Fruit fly (Drosophila melanogaster) whole organism, pupa: ENCODE data around the gene RASSF8.

Source experiments
- CG10348 ChIP-seq: fragments of 200-800 bp; sonication (Bioruptor generic); IDR thresholded peaks from 2 replicates; pipeline ENCODE4 v1.3.6; 2022; ENCODE audit warnings: missing biosample characterization, missing genetic modification characterization
- CG13204 ChIP-seq: fragments of 200-800 bp; sonication (Bioruptor generic); optimal IDR thresholded peaks from 2 replicates; lab custom pipeline; 2018; ENCODE audit warnings: missing biosample characterization, mild to moderate bottlenecking, missing genetic modification characterization, moderate library complexity
- CG14655 ChIP-seq: fragments of 200-800 bp; sonication (Bioruptor generic); optimal IDR thresholded peaks from 3 replicates; lab custom pipeline; 2017; ENCODE audit warnings: mild to moderate bottlenecking, missing biosample characterization, missing genetic modification reagents, missing genetic modification characterization
- CG15710 ChIP-seq: fragments of 200-800 bp; sonication (Bioruptor generic); optimal IDR thresholded peaks from 2 replicates; lab custom pipeline; 2018; ENCODE audit warnings: missing biosample characterization, mild to moderate bottlenecking, missing genetic modification characterization, moderate library complexity
- CG17806 ChIP-seq: fragments of 200-800 bp; sonication (Bioruptor generic); optimal IDR thresholded peaks from 2 replicates; lab custom pipeline; 2018; ENCODE audit warnings: missing biosample characterization, mild to moderate bottlenecking, missing genetic modification characterization, moderate library complexity
- CG32121 ChIP-seq: fragments of 200-800 bp; sonication (Bioruptor generic); IDR thresholded peaks from 2 replicates; pipeline ENCODE4 v1.3.6; 2022; ENCODE audit warnings: missing biosample characterization, missing genetic modification characterization
- CG4496 ChIP-seq: fragments of 200-800 bp; sonication (Bioruptor generic); IDR thresholded peaks from 3 replicates; pipeline ENCODE4 v1.3.6; 2022; ENCODE audit warnings: missing biosample characterization, missing genetic modification characterization
- CG8301 ChIP-seq: fragments of 200-800 bp; sonication (Bioruptor generic); optimal IDR thresholded peaks from 2 replicates; lab custom pipeline; 2018; ENCODE audit warnings: missing biosample characterization, mild to moderate bottlenecking, missing genetic modification characterization
- CG9948 ChIP-seq: fragments of 200-800 bp; sonication (Bioruptor generic); optimal IDR thresholded peaks from 2 replicates; lab custom pipeline; 2018; ENCODE audit warnings: missing biosample characterization, mild to moderate bottlenecking, missing genetic modification characterization, moderate library complexity
- EcR ChIP-seq: fragments of 200-800 bp; sonication (Bioruptor generic); optimal IDR thresholded peaks from 3 replicates; lab custom pipeline; 2019; ENCODE audit warnings: missing biosample characterization, missing genetic modification characterization, mild to moderate bottlenecking, moderate library complexity, missing genetic modification reagents
- Ets98B ChIP-seq: fragments of 200-800 bp; sonication (Bioruptor generic); IDR thresholded peaks from 2 replicates; pipeline ENCODE4 v1.3.6; 2022; ENCODE audit warnings: missing biosample characterization, missing genetic modification characterization
- Snoo ChIP-seq: fragments of 200-800 bp; sonication (Bioruptor generic); optimal IDR thresholded peaks from 3 replicates; lab custom pipeline; 2017; ENCODE audit warnings: missing biosample characterization, mild to moderate bottlenecking, missing genetic modification characterization, inconsistent platforms
- fd96Ca ChIP-seq: fragments of 200-800 bp; sonication (Bioruptor generic); IDR thresholded peaks from 3 replicates; pipeline ENCODE4 v1.3.6; 2022; ENCODE audit warnings: missing biosample characterization, missing genetic modification characterization
- rn ChIP-seq: fragments of 200-800 bp; sonication (Bioruptor generic); IDR thresholded peaks from 2 replicates; pipeline ENCODE4 v1.3.6; 2022; ENCODE audit warnings: missing biosample characterization, missing genetic modification characterization

dm6 chr3R:25638961-25639360, 22.6 kb upstream of the RASSF8 start:
- TF ChIP-seq Ets98B (GFP tag; lab: Robert Waterston, UW): no peak
- no peak for TF ChIP-seq fd96Ca (GFP tag; lab: Robert Waterston, UW)
- TF ChIP-seq CG8301 (tag; lab: Kevin White, UChicago): peak; percentile 18
- TF ChIP-seq CG9948 (tag; lab: Kevin White, UChicago): peak; percentile 52
- TF ChIP-seq CG14655 (GFP tag; lab: Kevin White, UChicago): peak; percentile 55
- TF ChIP-seq CG10348 (GFP tag; lab: Robert Waterston, UW): no peak
- no peak for TF ChIP-seq CG13204 (GFP tag; lab: Kevin White, UChicago)
- no peak for TF ChIP-seq EcR (GFP tag; lab: Kevin White, UChicago)
- peak; percentile 71 for TF ChIP-seq CG15710 (tag; lab: Kevin White, UChicago)
- TF ChIP-seq Snoo (tag; lab: Kevin White, UChicago): peak; percentile 72
- TF ChIP-seq CG32121: no peak
- TF ChIP-seq rn (GFP tag; lab: Robert Waterston, UW): no peak
- TF ChIP-seq CG4496: no peak
- peak; percentile 76 for TF ChIP-seq CG17806 (tag; lab: Kevin White, UChicago)
